Fruit fly (Drosophila melanogaster): ENCODE data around the gene CG42535.
A peak's percentile ranks its signal among the peaks of the same experiment; 100 is the strongest.

dm6 chr3L:10637819-10638218 is 7.1 kb upstream of the CG42535 start, which contains the start of gene Cnep1r2:
- TF ChIP-seq psq (GFP tag; optimal IDR thresholded peaks at IDR 0.05) (peak; percentile 94), Jra (GFP tag; optimal IDR thresholded peaks at IDR 0.05) (peak; percentile 65), dmrt93B (GFP tag; optimal IDR thresholded peaks at IDR 0.05) (peak; percentile 93)

All from whole organism, wandering third instar larva.